Fruit fly (Drosophila melanogaster): ENCODE results near the gene Septin1.
A peak's percentile ranks its signal among the peaks of the same experiment; 100 is the strongest.

Gene Septin1

dm6 chrX:21366311-21366990, 8.4 kb downstream of the Septin1 start (continued):
- TF ChIP-seq CG5180 (GFP tag; optimal IDR thresholded peaks at IDR 0.05) (peak; percentile 83), pros (GFP tag; optimal IDR thresholded peaks at IDR 0.05) (peak; percentile 60), usp (GFP tag; optimal IDR thresholded peaks at IDR 0.05) (no peak), CG17568 (GFP tag; optimal IDR thresholded peaks at IDR 0.05) (peak; percentile 87), Hsf (GFP tag; optimal IDR thresholded peaks at IDR 0.05) (peak; percentile 50), Dek (tag; optimal IDR thresholded peaks at IDR 0.05) (peak; percentile 94), Chrac-16 (GFP tag; optimal IDR thresholded peaks at IDR 0.05) (peak; percentile 87), CG14965 (GFP tag; optimal IDR thresholded peaks at IDR 0.05; ENCODE audit: borderline replicate concordance) (no peak), zfh2 (GFP tag; optimal IDR thresholded peaks at IDR 0.05) (peak; percentile 34), CG2875 (GFP tag; optimal IDR thresholded peaks at IDR 0.05) (peak; percentile 81), CG2712 (tag; optimal IDR thresholded peaks at IDR 0.05) (peak; percentile 93), CrebB (tag; optimal IDR thresholded peaks at IDR 0.05) (peak; percentile 86), CG17912 (GFP tag; optimal IDR thresholded peaks at IDR 0.05) (no peak), tll (GFP tag; optimal IDR thresholded peaks at IDR 0.05) (no peak), sens-2 (GFP tag; IDR thresholded peaks at IDR 0.05) (0 out of 2 replicates have a peak, but pooled peaks have one; percentile 13), lbe (GFP tag; optimal IDR thresholded peaks at IDR 0.05) (peak; percentile 75), CG14050 (GFP tag; IDR thresholded peaks at IDR 0.05) (peak; percentile 82; the same call in 2 of the 3 replicates), kni (GFP tag; optimal IDR thresholded peaks at IDR 0.05) (peak; percentile 84), CG10209 (GFP tag; optimal IDR thresholded peaks at IDR 0.05) (peak; percentile 93), wor (GFP tag; IDR thresholded peaks at IDR 0.05) (peak; percentile 89), CG11093 (GFP tag; IDR thresholded peaks at IDR 0.05) (peak; percentile 83), lola (GFP tag; optimal IDR thresholded peaks at IDR 0.05) (peak in 1 of 3 experiments; percentile 88), CG10543 (GFP tag; optimal IDR thresholded peaks at IDR 0.05) (peak; percentile 97), wdn (GFP tag; IDR thresholded peaks at IDR 0.05) (peak; percentile 74), CG3726 (GFP tag; IDR thresholded peaks at IDR 0.05) (peak; percentile 53; the same call in 1 of the 3 replicates), CG10431 (GFP tag; optimal IDR thresholded peaks at IDR 0.05) (peak; percentile 78), jumu (GFP tag; optimal IDR thresholded peaks at IDR 0.05) (peak; percentile 41), Elba2 (GFP tag; optimal IDR thresholded peaks at IDR 0.05) (no peak), klu (GFP tag; IDR thresholded peaks at IDR 0.05) (peak; percentile 84), zf30C (GFP tag; optimal IDR thresholded peaks at IDR 0.05) (no peak), CG34376 (GFP tag; optimal IDR thresholded peaks at IDR 0.05) (peak; percentile 94), abd-A (tag; optimal IDR thresholded peaks at IDR 0.05) (no peak), Dip3 (GFP tag; optimal IDR thresholded peaks at IDR 0.05) (peak; percentile 39), shn (GFP tag; optimal IDR thresholded peaks at IDR 0.05) (peak; percentile 26), sr (GFP tag; IDR thresholded peaks at IDR 0.05) (no peak), CG14860 (GFP tag; IDR thresholded peaks at IDR 0.05; ENCODE audit: partially characterized antibody) (no peak), pnt (GFP tag; optimal IDR thresholded peaks at IDR 0.05) (peak; percentile 63), hth (optimal IDR thresholded peaks at IDR 0.05) (no peak), chm (GFP tag; IDR thresholded peaks at IDR 0.05) (no peak; the same call in 1 of the 2 replicates), ftz-f1 (GFP tag; optimal IDR thresholded peaks at IDR 0.05) (peak; percentile 18), CG43689 (GFP tag; IDR thresholded peaks at IDR 0.05) (peak; percentile 75), CG1602 (GFP tag; optimal IDR thresholded peaks at IDR 0.05) (peak; percentile 87), CG3065 (GFP tag; optimal IDR thresholded peaks at IDR 0.05) (peak; percentile 69), CG4282 (GFP tag; optimal IDR thresholded peaks at IDR 0.05) (no peak), CG16779 (GFP tag; IDR thresholded peaks at IDR 0.05) (peak; percentile 71), CG11085 (GFP tag; IDR thresholded peaks at IDR 0.05) (peak; percentile 74; the same call in 1 of the 2 replicates), CG4730 (GFP tag; IDR thresholded peaks at IDR 0.05) (peak; percentile 84), CG3995 (GFP tag; optimal IDR thresholded peaks at IDR 0.05) (peak; percentile 32), tup (GFP tag; optimal IDR thresholded peaks at IDR 0.05) (peak; percentile 36)

Measured in whole organism, embryonic.